Fruit fly (Drosophila melanogaster) whole organism, adult: ENCODE measurements around the gene CG31807.
A peak's percentile ranks its signal among the peaks of the same experiment; 100 is the strongest.

Source experiments
- CG11617 ChIP-seq: fragments of 200-800 bp; sonication (Bioruptor generic); optimal IDR thresholded peaks from 2 replicates; lab custom pipeline; 2017; ENCODE audit warnings: mild to moderate bottlenecking, missing biosample characterization, missing genetic modification reagents, missing genetic modification characterization
- CG12768 ChIP-seq: fragments of 200-800 bp; sonication (Bioruptor generic); optimal IDR thresholded peaks from 2 replicates; lab custom pipeline; 2017; ENCODE audit warnings: missing biosample characterization, missing genetic modification characterization, mild to moderate bottlenecking, moderate library complexity, missing genetic modification reagents
- CG14711 ChIP-seq: fragments of 200-800 bp; sonication (Bioruptor generic); optimal IDR thresholded peaks from 2 replicates; lab custom pipeline; 2018; ENCODE audit warnings: missing biosample characterization, mild to moderate bottlenecking, missing genetic modification characterization, moderate library complexity
- CG1620 ChIP-seq: fragments of 200-800 bp; sonication (Bioruptor generic); optimal IDR thresholded peaks from 2 replicates; lab custom pipeline; 2016; ENCODE audit warnings: missing biosample characterization, missing genetic modification characterization
- CG33017 ChIP-seq: fragments of 200-800 bp; sonication (Bioruptor generic); optimal IDR thresholded peaks from 2 replicates; lab custom pipeline; 2018; ENCODE audit warnings: missing biosample characterization, mild to moderate bottlenecking, missing genetic modification characterization, moderate library complexity
- CG5204 ChIP-seq: fragments of 200-800 bp; sonication (Bioruptor generic); optimal IDR thresholded peaks from 2 replicates; lab custom pipeline; 2016; ENCODE audit warnings: missing biosample characterization, missing genetic modification characterization
- CG7045 ChIP-seq: fragments of 200-800 bp; sonication (Bioruptor generic); optimal IDR thresholded peaks from 2 replicates; lab custom pipeline; 2017; ENCODE audit warnings: missing biosample characterization, mild to moderate bottlenecking, missing genetic modification characterization
- CG7101 ChIP-seq: fragments of 200-800 bp; sonication (Bioruptor generic); optimal IDR thresholded peaks from 2 replicates; lab custom pipeline; 2018; ENCODE audit warnings: missing biosample characterization, mild to moderate bottlenecking, missing genetic modification characterization, moderate library complexity
- Clk ChIP-seq: fragments of 200-800 bp; sonication (Bioruptor generic); optimal IDR thresholded peaks from 2 replicates; lab custom pipeline; 2017; ENCODE audit warnings: missing biosample characterization, missing genetic modification characterization
- Crg-1 ChIP-seq: fragments of 200-800 bp; sonication (Bioruptor generic); optimal IDR thresholded peaks from 2 replicates; lab custom pipeline; 2016; ENCODE audit warnings: missing biosample characterization, missing genetic modification characterization
- Hr96 ChIP-seq: fragments of 200-800 bp; sonication (Bioruptor generic); optimal IDR thresholded peaks from 2 replicates; lab custom pipeline; 2016; ENCODE audit warnings: missing biosample characterization, missing genetic modification characterization
- Mnt ChIP-seq: fragments of 200-800 bp; sonication (Bioruptor generic); optimal IDR thresholded peaks from 2 replicates; lab custom pipeline; 2016; ENCODE audit warnings: missing biosample characterization, mild to moderate bottlenecking, missing genetic modification characterization
- bab1 ChIP-seq: fragments of 200-800 bp; sonication (Bioruptor generic); optimal IDR thresholded peaks from 3 replicates; lab custom pipeline; 2019; ENCODE audit warnings: missing biosample characterization, mild to moderate bottlenecking, missing genetic modification characterization, moderate library complexity
- cic ChIP-seq: fragments of 200-800 bp; sonication (Bioruptor generic); optimal IDR thresholded peaks from 2 replicates; lab custom pipeline; 2017; ENCODE audit warnings: missing biosample characterization, mild to moderate bottlenecking, missing genetic modification characterization, moderate library complexity
- cnc ChIP-seq, 2 experiments: fragments of >200 bp; optimal IDR thresholded peaks; 2 replicates each; lab custom pipeline; 2017
- kay ChIP-seq: fragments of 200-800 bp; sonication (Bioruptor generic); peaks from one replicate; lab custom pipeline; 2016; ENCODE audit warnings: missing biosample characterization, missing genetic modification characterization, borderline replicate concordance
- ovo ChIP-seq: fragments of 200-800 bp; sonication (Bioruptor generic); optimal IDR thresholded peaks from 2 replicates; lab custom pipeline; 2016; ENCODE audit warnings: missing biosample characterization, missing genetic modification characterization
- pad ChIP-seq: fragments of 200-800 bp; sonication (Bioruptor generic); optimal IDR thresholded peaks from 3 replicates; lab custom pipeline; 2017; ENCODE audit warnings: missing biosample characterization, missing genetic modification characterization, mild to moderate bottlenecking, moderate library complexity, missing genetic modification reagents
- tj ChIP-seq: fragments of 200-800 bp; sonication (Bioruptor generic); optimal IDR thresholded peaks from 3 replicates; lab custom pipeline; 2017; ENCODE audit warnings: missing biosample characterization, mild to moderate bottlenecking, missing genetic modification characterization, moderate library complexity
- toe ChIP-seq: fragments of 200-800 bp; sonication (Bioruptor generic); optimal IDR thresholded peaks from 2 replicates; lab custom pipeline; 2016; ENCODE audit warnings: missing biosample characterization, missing genetic modification characterization

CG31807 gene

DNA sequence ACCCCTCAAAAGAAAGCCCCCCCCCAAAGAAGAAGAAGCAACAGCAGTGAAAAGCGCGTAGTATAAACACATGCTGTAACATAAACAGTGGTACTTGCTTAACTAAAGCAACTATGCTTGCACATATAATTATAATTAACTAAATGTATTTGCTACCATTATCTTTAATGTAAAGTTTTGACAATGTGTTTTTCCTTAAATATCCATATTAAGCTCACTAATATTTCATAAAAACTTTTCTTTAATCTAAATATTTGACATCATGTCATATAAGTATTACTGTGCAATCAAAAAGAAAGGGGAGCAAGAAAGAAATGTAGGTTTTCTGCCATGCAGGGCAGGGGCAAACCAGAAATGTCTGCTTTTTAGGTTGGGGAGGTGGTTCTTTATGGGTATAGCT lies 33.0 kb upstream of the CG31807 start:
- TF ChIP-seq CG11617: no peak
- peak; percentile 9 for TF ChIP-seq pad (GFP tag; lab: Kevin White, UChicago)
- peak; percentile 32 for TF ChIP-seq CG14711 (tag; lab: Kevin White, UChicago)
- no peak for TF ChIP-seq CG1620 (GFP tag; lab: Kevin White, UChicago)
- no peak for TF ChIP-seq Clk (GFP tag; lab: Kevin White, UChicago)

DNA sequence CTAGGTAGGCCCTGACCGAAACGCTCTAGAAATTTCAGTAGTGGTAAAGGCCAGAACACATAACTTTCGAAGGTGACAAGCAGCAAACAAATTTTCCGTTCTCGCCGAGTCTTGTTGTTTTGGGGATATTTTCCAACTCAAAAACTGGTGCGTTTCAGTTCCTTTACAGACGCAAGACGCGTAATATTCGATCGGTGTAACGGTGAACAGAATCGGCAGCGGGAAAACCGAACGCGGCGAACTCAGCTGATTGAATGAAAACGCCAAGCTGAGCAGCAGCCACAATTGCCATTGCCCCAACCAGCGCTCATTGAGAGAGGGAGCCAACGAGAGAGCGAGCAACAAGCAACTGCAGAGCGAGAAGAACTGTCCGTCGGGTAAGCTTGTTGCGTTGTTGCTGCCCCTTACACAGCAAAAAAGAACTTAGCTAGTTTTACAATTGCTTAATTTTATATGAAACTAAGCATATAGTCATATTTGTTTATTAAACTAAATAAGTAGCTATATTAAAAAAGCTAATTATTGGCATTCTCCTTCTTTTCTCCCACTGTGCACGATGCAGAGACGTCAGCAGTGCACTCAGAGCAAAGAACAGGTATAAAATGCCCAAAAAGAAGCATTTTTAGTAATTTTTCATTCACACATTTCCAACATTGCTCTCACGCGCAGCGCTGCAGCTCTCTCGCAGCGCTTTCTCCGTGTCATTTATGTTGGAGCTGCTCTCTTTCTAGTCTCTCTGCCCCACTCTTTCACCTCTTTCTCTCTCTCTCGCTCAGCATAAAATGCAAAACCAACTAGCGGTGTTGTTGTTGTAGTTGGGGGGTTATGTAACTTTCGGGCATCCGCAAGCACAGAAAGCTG lies 32.3 kb upstream of the CG31807 start, which contains the start of the genes Cyt-c-d and CG31808:
Gene Cyt-c-d (plus strand): TSS at position 51 of the 861 bp plus-strand sequence.
Gene CG31808 (minus strand): TSS at position 355 of the 861 bp plus-strand sequence.
- peak; percentile 68 for TF ChIP-seq cic (GFP tag; lab: Kevin White, UChicago)
- TF ChIP-seq CG12768 (GFP tag; lab: Kevin White, UChicago): peak; percentile 69
- TF ChIP-seq Mnt (GFP tag; lab: Kevin White, UChicago): peak; percentile 43
- TF ChIP-seq tj (GFP tag; lab: Kevin White, UChicago): peak; percentile 83
- peak; percentile 49 for TF ChIP-seq Crg-1 (GFP tag; lab: Kevin White, UChicago)
- peak; percentile 72 for TF ChIP-seq toe
- peak; percentile 89 for TF ChIP-seq CG7101 (tag; lab: Kevin White, UChicago)
- TF ChIP-seq ovo (GFP tag; lab: Kevin White, UChicago): no peak
- no peak for TF ChIP-seq kay
- peak; percentile 85 for TF ChIP-seq CG7045 (GFP tag; lab: Kevin White, UChicago)
- peak; percentile 53 for TF ChIP-seq pad (GFP tag; lab: Kevin White, UChicago)
- peak; percentile 88 for TF ChIP-seq bab1 (GFP tag; lab: Kevin White, UChicago)
- peak; percentile 88 for TF ChIP-seq CG33017 (tag; lab: Kevin White, UChicago)
- peak; percentile 34 for TF ChIP-seq CG1620 (GFP tag; lab: Kevin White, UChicago)
- peak; percentile 71 for TF ChIP-seq CG5204 (GFP tag; lab: Kevin White, UChicago)
- peak; percentile 83 for TF ChIP-seq CG11617
- peak; percentile 70 for TF ChIP-seq Hr96 (GFP tag; lab: Kevin White, UChicago)
- no peak for TF ChIP-seq cnc (optimal IDR thresholded peaks at IDR 0.05; lab: Kevin White, UChicago)
- peak; percentile 49 for TF ChIP-seq Clk (GFP tag; lab: Kevin White, UChicago)
- TF ChIP-seq CG14711 (tag; lab: Kevin White, UChicago): peak; percentile 85

DNA sequence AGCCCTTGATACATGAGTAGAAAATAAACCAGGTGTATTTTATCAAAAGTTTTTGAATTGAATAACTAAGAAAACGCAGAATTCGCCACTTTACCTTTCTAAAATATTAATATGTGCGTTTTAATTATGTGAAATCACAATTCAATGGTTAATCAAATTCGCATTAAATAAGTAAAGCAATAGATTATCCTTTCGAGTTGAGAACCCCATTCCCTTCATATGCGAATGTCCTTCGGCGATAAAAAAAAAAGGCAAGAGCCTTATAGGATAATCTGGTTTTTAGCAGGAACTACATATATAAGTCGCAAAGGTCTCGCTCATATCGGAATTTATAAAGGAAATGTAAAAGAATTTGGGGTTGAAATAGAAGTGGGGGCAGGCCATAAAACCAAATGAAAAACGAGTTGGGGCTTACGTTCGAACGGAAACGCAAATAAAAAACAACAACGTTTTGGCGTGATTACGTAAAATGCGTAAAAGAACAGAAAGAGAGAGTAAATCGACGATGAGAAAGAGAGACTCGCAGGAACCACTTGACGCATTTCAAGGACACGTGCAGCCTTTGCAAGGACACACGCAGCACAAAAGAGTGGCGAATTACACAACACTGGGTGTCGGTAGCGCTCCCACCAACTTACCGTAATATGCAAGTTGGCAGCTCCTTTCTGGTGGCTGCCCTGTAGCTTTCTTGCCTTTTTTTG lies 31.5 kb upstream of the CG31807 start:
- TF ChIP-seq kay: peak; percentile 58
- TF ChIP-seq CG5204 (GFP tag; lab: Kevin White, UChicago): no peak
- no peak for TF ChIP-seq CG12768 (GFP tag; lab: Kevin White, UChicago)
- TF ChIP-seq ovo (GFP tag; lab: Kevin White, UChicago): no peak

DNA sequence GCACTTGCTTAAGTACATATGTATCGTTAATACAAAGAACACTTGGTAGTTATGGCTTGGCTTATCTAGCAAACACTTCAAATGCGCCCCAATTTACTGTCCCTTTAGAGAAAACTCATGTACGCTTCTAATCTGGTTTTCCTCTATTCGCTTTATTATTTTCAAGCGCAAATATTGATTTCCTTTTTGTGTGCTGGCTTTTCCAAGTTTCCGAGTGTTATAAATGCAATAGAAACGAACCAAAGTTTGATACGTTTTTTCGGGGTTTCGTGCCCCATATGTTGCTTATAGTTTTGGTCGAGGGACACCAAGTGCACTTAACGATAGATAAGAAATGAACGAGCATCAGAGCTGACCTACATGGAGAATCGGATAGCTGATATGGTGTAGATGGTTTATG lies 30.1 kb upstream of the CG31807 start:
- TF ChIP-seq toe (no peak), Clk (GFP tag; lab: Kevin White, UChicago) (no peak), ovo (GFP tag; lab: Kevin White, UChicago) (no peak), Crg-1 (GFP tag; lab: Kevin White, UChicago) (no peak), CG5204 (GFP tag; lab: Kevin White, UChicago) (no peak), tj (GFP tag; lab: Kevin White, UChicago) (no peak), bab1 (GFP tag; lab: Kevin White, UChicago) (no peak)

DNA sequence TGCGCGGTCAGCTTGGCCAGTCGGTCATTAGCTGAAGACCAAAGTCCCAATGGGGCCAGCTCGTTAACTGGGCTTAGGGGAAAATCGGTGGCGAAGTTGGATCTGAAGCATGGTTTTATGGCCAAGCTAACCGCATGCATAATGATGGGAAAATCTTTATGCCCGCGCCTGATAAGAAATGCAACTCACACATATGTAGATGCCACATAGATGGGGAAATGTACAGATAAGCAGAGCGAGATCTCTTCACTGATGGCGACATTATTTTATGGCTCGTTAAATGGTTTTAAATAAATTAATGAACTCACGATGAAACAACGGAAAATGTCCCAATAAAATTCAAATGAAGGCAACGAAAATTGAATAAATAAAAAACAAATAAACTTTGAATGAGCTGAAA lies 28.1 kb upstream of the CG31807 start:
- TF ChIP-seq CG14711 (tag; lab: Kevin White, UChicago): no peak
- TF ChIP-seq CG12768 (GFP tag; lab: Kevin White, UChicago): no peak
- no peak for TF ChIP-seq Mnt (GFP tag; lab: Kevin White, UChicago)
- TF ChIP-seq Hr96 (GFP tag; lab: Kevin White, UChicago): no peak
- TF ChIP-seq kay: no peak
- TF ChIP-seq pad (GFP tag; lab: Kevin White, UChicago): no peak
- no peak for TF ChIP-seq bab1 (GFP tag; lab: Kevin White, UChicago)
- no peak for TF ChIP-seq CG33017 (tag; lab: Kevin White, UChicago)
- no peak for TF ChIP-seq CG7045 (GFP tag; lab: Kevin White, UChicago)
- TF ChIP-seq Clk (GFP tag; lab: Kevin White, UChicago): no peak
- TF ChIP-seq toe: no peak
- no peak for TF ChIP-seq tj (GFP tag; lab: Kevin White, UChicago)
- TF ChIP-seq cnc (optimal IDR thresholded peaks at IDR 0.05; lab: Kevin White, UChicago): no peak
- TF ChIP-seq CG1620 (GFP tag; lab: Kevin White, UChicago): no peak
- TF ChIP-seq Crg-1 (GFP tag; lab: Kevin White, UChicago): no peak
- no peak for TF ChIP-seq cic (GFP tag; lab: Kevin White, UChicago)

DNA sequence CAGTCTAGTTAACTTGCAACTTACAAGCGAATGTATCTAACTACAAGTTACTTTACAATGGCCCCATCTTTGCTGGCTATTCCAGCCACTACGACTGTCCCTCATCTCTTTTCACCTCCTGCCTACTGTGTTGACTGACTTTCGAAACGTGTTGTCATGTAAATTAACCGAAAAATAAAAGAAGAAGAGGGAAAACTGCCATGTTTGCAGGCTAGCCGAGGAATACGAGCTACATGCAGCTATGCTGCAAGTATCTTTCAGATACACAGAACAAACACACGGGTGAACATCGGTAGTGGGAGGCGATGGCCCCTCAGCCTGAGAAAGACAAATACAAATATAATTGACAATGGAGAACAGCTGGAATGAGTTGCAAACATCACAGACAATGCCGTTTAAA lies 26.9 kb upstream of the CG31807 start:
- TF ChIP-seq CG11617 (no peak), CG33017 (tag; lab: Kevin White, UChicago) (no peak), bab1 (GFP tag; lab: Kevin White, UChicago) (no peak), Mnt (GFP tag; lab: Kevin White, UChicago) (no peak), Hr96 (GFP tag; lab: Kevin White, UChicago) (no peak), toe (no peak), kay (no peak), CG1620 (GFP tag; lab: Kevin White, UChicago) (no peak), CG12768 (GFP tag; lab: Kevin White, UChicago) (no peak), pad (GFP tag; lab: Kevin White, UChicago) (no peak), CG14711 (tag; lab: Kevin White, UChicago) (no peak), CG5204 (GFP tag; lab: Kevin White, UChicago) (no peak), CG7101 (tag; lab: Kevin White, UChicago) (no peak), ovo (GFP tag; lab: Kevin White, UChicago) (no peak), CG7045 (GFP tag; lab: Kevin White, UChicago) (no peak), Clk (GFP tag; lab: Kevin White, UChicago) (no peak), cic (GFP tag; lab: Kevin White, UChicago) (no peak), tj (GFP tag; lab: Kevin White, UChicago) (no peak), Crg-1 (GFP tag; lab: Kevin White, UChicago) (no peak)
